Worm (Caenorhabditis elegans): ENCODE results near the gene F12E12.2.

DNA sequence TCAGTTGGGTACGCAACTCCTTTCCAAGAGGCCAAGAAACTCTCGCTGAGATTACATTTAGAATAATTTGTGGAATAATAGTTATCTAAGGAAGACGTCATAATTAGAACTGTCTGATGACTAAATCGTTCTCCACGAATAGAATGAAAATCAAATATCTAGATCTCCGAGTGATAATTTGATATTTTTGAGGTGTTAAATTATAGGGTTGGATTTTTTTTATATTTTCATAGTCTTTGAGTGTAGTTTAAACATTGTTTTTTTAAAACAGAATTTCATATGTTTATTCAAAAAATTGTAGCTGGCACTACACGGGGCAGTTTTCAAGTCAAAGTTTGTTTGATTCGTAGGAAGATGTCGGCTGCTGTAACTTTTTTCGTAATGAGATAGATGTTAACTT, 23.3 kb upstream of the F12E12.2 start, which contains the start of gene srh-99:
- TF ChIP-seq ets-4 (tag; optimal IDR thresholded peaks at IDR 0.05) (no peak), sox-2 (GFP tag; IDR thresholded peaks at IDR 0.05) (no peak), ceh-30 (tag; optimal IDR thresholded peaks at IDR 0.05) (no peak), odd-2 (tag; optimal IDR thresholded peaks at IDR 0.05) (no peak)

Data from whole organism, late embryonic.